Worm (Caenorhabditis elegans) whole organism, L2 larva: Measurements from ENCODE around the gene F01F1.3.

Experiments used
- C34F6.9 ChIP-seq: fragments of 150-350 bp; optimal IDR thresholded peaks from 2 replicates; lab custom pipeline; 2014; ENCODE audit warnings: missing biosample characterization, missing genetic modification characterization
- F13H6.1 ChIP-seq: sonication (generic microtip); optimal IDR thresholded peaks from 2 replicates; lab custom pipeline; 2016; ENCODE audit warnings: missing genetic modification characterization, missing compliant biosample characterization
- R02D3.7 ChIP-seq: fragments of 150-350 bp; optimal IDR thresholded peaks from 2 replicates; lab custom pipeline; 2014; ENCODE audit warnings: missing biosample characterization, missing genetic modification characterization
- Y55F3AM.14 ChIP-seq: fragments of 200-800 bp; sonication (Bioruptor generic); optimal IDR thresholded peaks from 2 replicates; lab custom pipeline; 2018; ENCODE audit warnings: mild to moderate bottlenecking, missing genetic modification characterization, missing compliant biosample characterization
- ZK546.5 ChIP-seq: sonication (generic microtip); optimal IDR thresholded peaks from 2 replicates; lab custom pipeline; 2017; ENCODE audit warnings: missing biosample characterization, missing genetic modification characterization
- alr-1 ChIP-seq: fragments of 150-350 bp; optimal IDR thresholded peaks from 2 replicates; lab custom pipeline; 2014; ENCODE audit warnings: missing biosample characterization, missing genetic modification characterization
- ama-1 ChIP-seq: fragments of 150-350 bp; optimal IDR thresholded peaks from 2 replicates; lab custom pipeline; 2018; ENCODE audit warnings: inconsistent platforms
- blmp-1 ChIP-seq: sonication (generic microtip); optimal IDR thresholded peaks from 2 replicates; lab custom pipeline; 2017; ENCODE audit warnings: missing genetic modification characterization, mild to moderate bottlenecking, missing compliant biosample characterization, antibody characterized with exemption, moderate library complexity; ENCODE audit not compliant: insufficient read depth
- ceh-16 ChIP-seq: fragments of 150-350 bp; optimal IDR thresholded peaks from 2 replicates; lab custom pipeline; 2014; ENCODE audit warnings: missing biosample characterization, missing genetic modification characterization
- ceh-82 ChIP-seq: fragments of 150-350 bp; optimal IDR thresholded peaks from 2 replicates; lab custom pipeline; 2014; ENCODE audit warnings: missing biosample characterization, missing genetic modification characterization
- crh-2 ChIP-seq: sonication (generic microtip); optimal IDR thresholded peaks from 2 replicates; lab custom pipeline; 2017; ENCODE audit warnings: missing biosample characterization, missing genetic modification characterization
- dmd-4 ChIP-seq: sonication (generic microtip); optimal IDR thresholded peaks from 2 replicates; lab custom pipeline; 2017; ENCODE audit warnings: missing biosample characterization, missing genetic modification characterization
- egl-27 ChIP-seq: sonication (generic microtip); optimal IDR thresholded peaks from 3 replicates; lab custom pipeline; 2017; ENCODE audit warnings: missing biosample characterization, missing genetic modification reagents, missing genetic modification characterization
- elt-1 ChIP-seq: fragments of 150-350 bp; optimal IDR thresholded peaks from 2 replicates; lab custom pipeline; 2014; ENCODE audit warnings: missing biosample characterization, missing genetic modification characterization
- fos-1 ChIP-seq: fragments of 150-350 bp; optimal IDR thresholded peaks from 2 replicates; lab custom pipeline; 2014; ENCODE audit warnings: missing biosample characterization, missing genetic modification characterization
- gmeb-1 ChIP-seq: fragments of 150-350 bp; optimal IDR thresholded peaks from 2 replicates; lab custom pipeline; 2014; ENCODE audit warnings: missing biosample characterization, missing genetic modification characterization
- lin-11 ChIP-seq: fragments of 150-350 bp; sonication (generic microtip); optimal IDR thresholded peaks from 2 replicates; lab custom pipeline; 2014; ENCODE audit warnings: missing biosample characterization, missing genetic modification characterization, inconsistent platforms, mixed read lengths
- lin-13 ChIP-seq: fragments of 150-350 bp; optimal IDR thresholded peaks from 2 replicates; lab custom pipeline; 2014; ENCODE audit warnings: missing biosample characterization, missing genetic modification reagents, missing genetic modification characterization
- lin-39 ChIP-seq: fragments of 150-350 bp; optimal IDR thresholded peaks from 2 replicates; lab custom pipeline; 2014; ENCODE audit warnings: missing biosample characterization, missing genetic modification reagents, missing genetic modification characterization
- lsy-2 ChIP-seq, 2 experiments: fragments of 150-350 bp in 1 of 2; sonication (generic microtip) in 1 of 2; optimal IDR thresholded peaks; 2 replicates each; lab custom pipeline; 2014 to 2017; ENCODE audit warnings: missing biosample characterization in 2 of 2, missing genetic modification characterization in 2 of 2
- mbf-1 ChIP-seq: sonication (generic microtip); optimal IDR thresholded peaks from 2 replicates; lab custom pipeline; 2017; ENCODE audit warnings: missing biosample characterization, missing genetic modification characterization
- mdl-1 ChIP-seq, 2 experiments: fragments of 150-350 bp in 1 of 2; sonication (generic microtip) in 1 of 2; optimal IDR thresholded peaks; 2 replicates each; lab custom pipeline; 2017; ENCODE audit warnings: missing biosample characterization in 2 of 2, missing genetic modification characterization in 2 of 2
- nhr-10 ChIP-seq: sonication (generic microtip); optimal IDR thresholded peaks from 2 replicates; lab custom pipeline; 2017; ENCODE audit warnings: missing biosample characterization, missing genetic modification characterization
- nhr-11 ChIP-seq: fragments of 150-350 bp; optimal IDR thresholded peaks from 2 replicates; lab custom pipeline; 2014; ENCODE audit warnings: missing biosample characterization, missing genetic modification characterization
- nhr-12 ChIP-seq: fragments of 150-350 bp; optimal IDR thresholded peaks from 2 replicates; lab custom pipeline; 2014; ENCODE audit warnings: missing biosample characterization, missing genetic modification characterization
- nhr-129 ChIP-seq: fragments of 150-350 bp; optimal IDR thresholded peaks from 2 replicates; lab custom pipeline; 2014; ENCODE audit warnings: missing biosample characterization, missing genetic modification characterization
- nhr-21 ChIP-seq: fragments of 150-350 bp; optimal IDR thresholded peaks from 2 replicates; lab custom pipeline; 2014; ENCODE audit warnings: missing biosample characterization, missing genetic modification characterization
- nhr-23 ChIP-seq: fragments of 150-350 bp; optimal IDR thresholded peaks from 2 replicates; lab custom pipeline; 2014; ENCODE audit warnings: missing biosample characterization, missing genetic modification reagents, missing genetic modification characterization
- nhr-237 ChIP-seq: fragments of 150-350 bp; optimal IDR thresholded peaks from 2 replicates; lab custom pipeline; 2014; ENCODE audit warnings: missing biosample characterization, missing genetic modification characterization
- nhr-25 ChIP-seq: fragments of 150-350 bp; sonication (generic microtip); optimal IDR thresholded peaks from 3 replicates; lab custom pipeline; 2014; ENCODE audit warnings: missing biosample characterization, missing genetic modification characterization
- nhr-6 ChIP-seq: fragments of 150-350 bp; optimal IDR thresholded peaks from 2 replicates; lab custom pipeline; 2014; ENCODE audit warnings: missing biosample characterization, missing genetic modification characterization
- nhr-77 ChIP-seq: fragments of 150-350 bp; optimal IDR thresholded peaks from 2 replicates; lab custom pipeline; 2014; ENCODE audit warnings: missing biosample characterization, missing genetic modification characterization
- sem-4 ChIP-seq: fragments of 150-350 bp; optimal IDR thresholded peaks from 2 replicates; lab custom pipeline; 2014; ENCODE audit warnings: missing biosample characterization, missing genetic modification reagents, missing genetic modification characterization
- sma-3 ChIP-seq: sonication (generic microtip); optimal IDR thresholded peaks from 2 replicates; lab custom pipeline; 2016; ENCODE audit warnings: missing genetic modification reagents, missing genetic modification characterization, missing compliant biosample characterization
- sma-9 ChIP-seq, 2 experiments: fragments of 150-350 bp in 1 of 2; sonication (generic microtip) in 1 of 2; optimal IDR thresholded peaks; 2 replicates each; lab custom pipeline; 2014 to 2016; ENCODE audit warnings: missing genetic modification characterization in 2 of 2, mild to moderate bottlenecking in 1 of 2, missing biosample characterization in 1 of 2, missing compliant biosample characterization in 1 of 2, missing genetic modification reagents in 1 of 2, moderate library complexity in 1 of 2
- snpc-4 ChIP-seq: fragments of 150-350 bp; optimal IDR thresholded peaks from 2 replicates; lab custom pipeline; 2014; ENCODE audit warnings: missing biosample characterization, missing genetic modification characterization
- unc-39 ChIP-seq: fragments of 150-350 bp; optimal IDR thresholded peaks from 2 replicates; lab custom pipeline; 2014; ENCODE audit warnings: missing biosample characterization, missing genetic modification characterization
- unc-55 ChIP-seq: fragments of 150-350 bp; sonication (generic microtip); optimal IDR thresholded peaks from 3 replicates; lab custom pipeline; 2014; ENCODE audit warnings: missing biosample characterization, missing genetic modification reagents, missing genetic modification characterization
- unc-62 ChIP-seq: fragments of 150-350 bp; optimal IDR thresholded peaks from 2 replicates; lab custom pipeline; 2014; ENCODE audit warnings: missing biosample characterization, missing genetic modification reagents, missing genetic modification characterization
- ztf-1 ChIP-seq: fragments of 200-800 bp; sonication (Bioruptor generic); conservative IDR thresholded peaks from 2 replicates; pipeline ENCODE4 v1.3.6; 2022; ENCODE audit warnings: missing genetic modification characterization, missing compliant biosample characterization
- ztf-11 ChIP-seq: sonication (generic microtip); optimal IDR thresholded peaks from 2 replicates; lab custom pipeline; 2017; ENCODE audit warnings: missing biosample characterization, missing genetic modification characterization
- ztf-4 ChIP-seq: fragments of 150-350 bp; optimal IDR thresholded peaks from 2 replicates; lab custom pipeline; 2014; ENCODE audit warnings: missing biosample characterization, missing genetic modification characterization

Gene F01F1.3

ce11 chrIII:5874664-5875417, 3.1 kb downstream of the F01F1.3 start:
- TF ChIP-seq ztf-4 (tag; lab: Kevin White, UChicago) (no peak), nhr-129 (tag; lab: Kevin White, UChicago) (peak; percentile 6), ZK546.5 (no peak), C34F6.9 (no peak)

- TF ChIP-seq sma-9 (GFP tag; optimal IDR thresholded peaks at IDR 0.05; lab: Kevin White, UChicago) (no peak), sma-9 (tag; optimal IDR thresholded peaks at IDR 0.05; lab: Kevin White, UChicago) (no peak), nhr-77 (tag; lab: Kevin White, UChicago) (no peak), C34F6.9 (no peak), blmp-1 (no peak), lsy-2 (tag; optimal IDR thresholded peaks at IDR 0.05; lab: Kevin White, UChicago) (no peak)
These were observed 3.6 kb downstream of the F01F1.3 start for ce11 chrIII:5875418-5875702.

- no peak for TF ChIP-seq nhr-10 (tag; lab: Kevin White, UChicago)
- no peak for TF ChIP-seq nhr-11 (tag; lab: Kevin White, UChicago)
- TF ChIP-seq lin-13 (GFP tag; lab: Kevin White, UChicago), result peak; percentile 5
- no peak for TF ChIP-seq ceh-82
These were observed 4.0 kb downstream of the F01F1.3 start for ce11 chrIII:5875705-5876104.

- TF ChIP-seq nhr-21 (tag; lab: Kevin White, UChicago) (peak; percentile 25), lsy-2 (tag; optimal IDR thresholded peaks at IDR 0.05; lab: Kevin White, UChicago) (no peak), nhr-12 (no peak), F13H6.1 (tag; lab: Kevin White, UChicago) (peak; percentile 15), R02D3.7 (no peak), elt-1 (tag; lab: Kevin White, UChicago) (no peak), lin-39 (tag; lab: Kevin White, UChicago) (no peak), sma-3 (GFP tag; lab: Kevin White, UChicago) (peak; percentile 8), ama-1 (peak; percentile 86), sem-4 (tag; lab: Kevin White, UChicago) (no peak), fos-1 (tag; lab: Kevin White, UChicago) (peak; percentile 3), nhr-25 (peak; percentile 37), mdl-1 (tag; optimal IDR thresholded peaks at IDR 0.05; lab: Kevin White, UChicago) (no peak), ztf-11 (tag; lab: Kevin White, UChicago) (no peak), unc-39 (no peak), nhr-11 (tag; lab: Kevin White, UChicago) (no peak), unc-62 (no peak), nhr-129 (tag; lab: Kevin White, UChicago) (peak; percentile 3), nhr-6 (tag; lab: Kevin White, UChicago) (no peak), mbf-1 (tag; lab: Kevin White, UChicago) (no peak), gmeb-1 (peak; percentile 23), nhr-23 (tag; lab: Kevin White, UChicago) (no peak), blmp-1 (peak; percentile 6), egl-27 (tag; lab: Kevin White, UChicago) (no peak), ceh-16 (tag; lab: Kevin White, UChicago) (peak; percentile 9), alr-1 (tag; lab: Kevin White, UChicago) (no peak), nhr-237 (tag; lab: Kevin White, UChicago) (no peak), snpc-4 (tag; lab: Kevin White, UChicago) (no peak), dmd-4 (tag; lab: Kevin White, UChicago) (no peak), ztf-1 (GFP tag; lab: Robert Waterston, UW) (no peak), lin-13 (GFP tag; lab: Kevin White, UChicago) (no peak), ZK546.5 (no peak), sma-9 (GFP tag; optimal IDR thresholded peaks at IDR 0.05; lab: Kevin White, UChicago) (no peak), sma-9 (tag; optimal IDR thresholded peaks at IDR 0.05; lab: Kevin White, UChicago) (no peak), Y55F3AM.14 (no peak), crh-2 (tag; lab: Kevin White, UChicago) (no peak), lin-11 (tag; lab: Kevin White, UChicago) (no peak), unc-55 (GFP tag; lab: Kevin White, UChicago) (no peak), nhr-10 (tag; lab: Kevin White, UChicago) (no peak), nhr-77 (tag; lab: Kevin White, UChicago) (no peak)
These were observed 4.5 kb downstream of the F01F1.3 start, which contains the start of gene aldo-2 for ce11 chrIII:5876140-5876675. aldo-2 (minus strand) TSS chrIII:5876625.
